Fruit fly (Drosophila melanogaster): ENCODE measurements around the gene Ugt302C1.

Ugt302C1 gene

dm6 chr3R:11156858-11157257 is at the start of gene Ugt302C1:
TSS of gene Ugt302C1 (plus strand) at chr3R:11157098.
- peak; percentile 2 for TF ChIP-seq jim (GFP tag; optimal IDR thresholded peaks at IDR 0.05)
- no peak for TF ChIP-seq Rel (GFP tag; optimal IDR thresholded peaks at IDR 0.05)
- TF ChIP-seq Rel (tag; optimal IDR thresholded peaks at IDR 0.05): no peak
- no peak for TF ChIP-seq Hr78 (GFP tag; optimal IDR thresholded peaks at IDR 0.05)
- no peak for TF ChIP-seq sage (GFP tag; optimal IDR thresholded peaks at IDR 0.05)
- TF ChIP-seq woc (GFP tag; optimal IDR thresholded peaks at IDR 0.05): no peak
- peak; percentile 84 for TF ChIP-seq Vsx2 (GFP tag; optimal IDR thresholded peaks at IDR 0.05; ENCODE audit: partially characterized antibody)
- no peak for TF ChIP-seq GATAd (GFP tag; optimal IDR thresholded peaks at IDR 0.05)
- no peak for TF ChIP-seq dmrt93B (GFP tag; optimal IDR thresholded peaks at IDR 0.05)
- no peak for TF ChIP-seq Sp1 (GFP tag; optimal IDR thresholded peaks at IDR 0.05)
- peak in 1 of 2 experiments; percentile 16 for TF ChIP-seq foxo (GFP tag; optimal IDR thresholded peaks at IDR 0.05)
- peak; percentile 63 for TF ChIP-seq psq (GFP tag; optimal IDR thresholded peaks at IDR 0.05)
- no peak for TF ChIP-seq Myc (optimal IDR thresholded peaks at IDR 0.05)
- no peak for TF ChIP-seq usp (GFP tag; optimal IDR thresholded peaks at IDR 0.05)
- TF ChIP-seq Hr83 (GFP tag; optimal IDR thresholded peaks at IDR 0.05; ENCODE audit: poor library complexity, severe bottlenecking): no peak
- peak; percentile 25 for TF ChIP-seq Hnf4 (GFP tag; optimal IDR thresholded peaks at IDR 0.05)
- TF ChIP-seq Jra (GFP tag; optimal IDR thresholded peaks at IDR 0.05): peak; percentile 68
- TF ChIP-seq N (GFP tag; optimal IDR thresholded peaks at IDR 0.05): no peak
- no peak for TF ChIP-seq ey (GFP tag; optimal IDR thresholded peaks at IDR 0.05)
- peak; percentile 80 for TF ChIP-seq fru (GFP tag; optimal IDR thresholded peaks at IDR 0.05)
- no peak for TF ChIP-seq tai (GFP tag; optimal IDR thresholded peaks at IDR 0.05)
- TF ChIP-seq brk (GFP tag; optimal IDR thresholded peaks at IDR 0.05): peak; percentile 14
- TF ChIP-seq Abd-B (GFP tag; optimal IDR thresholded peaks at IDR 0.05): no peak
- TF ChIP-seq pan (optimal IDR thresholded peaks at IDR 0.05): no peak
- no peak for TF ChIP-seq sv (GFP tag; optimal IDR thresholded peaks at IDR 0.05)
- TF ChIP-seq br (GFP tag; optimal IDR thresholded peaks at IDR 0.05): peak; percentile 38
- TF ChIP-seq lola (GFP tag; optimal IDR thresholded peaks at IDR 0.05): no peak
- TF ChIP-seq h (GFP tag; optimal IDR thresholded peaks at IDR 0.05): peak; percentile 34
- peak; percentile 35 for TF ChIP-seq rgr (GFP tag; optimal IDR thresholded peaks at IDR 0.05)
- TF ChIP-seq Mio (GFP tag; optimal IDR thresholded peaks at IDR 0.05): no peak
- TF ChIP-seq dsf (GFP tag; optimal IDR thresholded peaks at IDR 0.05; ENCODE audit: borderline replicate concordance): no peak
- TF ChIP-seq CG9705 (GFP tag; optimal IDR thresholded peaks at IDR 0.05): no peak
- TF ChIP-seq OdsH (GFP tag; optimal IDR thresholded peaks at IDR 0.05): no peak
- TF ChIP-seq HLH106 (tag; optimal IDR thresholded peaks at IDR 0.05): no peak
- TF ChIP-seq Dif (GFP tag; optimal IDR thresholded peaks at IDR 0.05; ENCODE audit: partially characterized antibody): peak; percentile 94
- TF ChIP-seq CG32264 (GFP tag; optimal IDR thresholded peaks at IDR 0.05): no peak
- peak; percentile 1 for TF ChIP-seq CrebA (GFP tag; optimal IDR thresholded peaks at IDR 0.05; ENCODE audit: borderline replicate concordance)
- peak; percentile 89 to 93 for TF ChIP-seq dl (GFP tag; optimal IDR thresholded peaks at IDR 0.05; ENCODE audit: insufficient read depth in 1 of 2, partially characterized antibody in 2 of 2)
- TF ChIP-seq Dfd (GFP tag; optimal IDR thresholded peaks at IDR 0.05): no peak

- TF ChIP-seq brk (GFP tag; optimal IDR thresholded peaks at IDR 0.05): no peak
- no peak for TF ChIP-seq N (GFP tag; optimal IDR thresholded peaks at IDR 0.05)
These were observed 41.3 kb upstream of the Ugt302C1 start, which contains the start of gene SdhCL for dm6 chr3R:11115606-11116005. TSS of gene SdhCL (minus strand) at chr3R:11115706.

dm6 chr3R:11126383-11126782 is 30.5 kb upstream of the Ugt302C1 start:
- TF ChIP-seq Hr78 (GFP tag; optimal IDR thresholded peaks at IDR 0.05) (no peak), h (GFP tag; optimal IDR thresholded peaks at IDR 0.05) (no peak), rgr (GFP tag; optimal IDR thresholded peaks at IDR 0.05) (no peak), Rel (GFP tag; optimal IDR thresholded peaks at IDR 0.05) (no peak), Rel (tag; optimal IDR thresholded peaks at IDR 0.05) (peak; percentile 68), fru (GFP tag; optimal IDR thresholded peaks at IDR 0.05) (peak; percentile 63)
